Fruit fly (Drosophila melanogaster): ENCODE results near the gene CG31869.

CG31869 gene

dm6 chr2L:10849511-10850191, 48.7 kb upstream of the CG31869 start, which contains the start of gene SmydA-3 (continued):
- TF ChIP-seq bowl (GFP tag; IDR thresholded peaks at IDR 0.05) (no peak), chinmo (GFP tag; IDR thresholded peaks at IDR 0.05; ENCODE audit: partially characterized antibody) (0 out of 4 replicates have a peak, but pooled peaks have one; percentile 24), ranshi (GFP tag; IDR thresholded peaks at IDR 0.05) (no peak), CG11456 (GFP tag; IDR thresholded peaks at IDR 0.05) (no peak), CG8478 (optimal IDR thresholded peaks at IDR 0.05) (no peak), CG2129 (GFP tag; IDR thresholded peaks at IDR 0.05; ENCODE audit: partially characterized antibody) (no peak), Hey (tag; optimal IDR thresholded peaks at IDR 0.05) (no peak), lbe (GFP tag; optimal IDR thresholded peaks at IDR 0.05) (no peak), gro (GFP tag; optimal IDR thresholded peaks at IDR 0.05) (no peak), twi (tag; optimal IDR thresholded peaks at IDR 0.05) (no peak), CG13287 (GFP tag; IDR thresholded peaks at IDR 0.05; ENCODE audit: partially characterized antibody) (no peak), Mrtf (GFP tag; IDR thresholded peaks at IDR 0.05) (no peak), lilli (GFP tag; optimal IDR thresholded peaks at IDR 0.05) (peak; percentile 8), Dip3 (GFP tag; optimal IDR thresholded peaks at IDR 0.05) (no peak), row (GFP tag; IDR thresholded peaks at IDR 0.05) (peak; percentile 13; the same call in 1 of the 3 replicates), BtbVII (GFP tag; optimal IDR thresholded peaks at IDR 0.05) (peak; percentile 26), tna (GFP tag; IDR thresholded peaks at IDR 0.05; ENCODE audit: partially characterized antibody) (no peak), CG13123 (GFP tag; optimal IDR thresholded peaks at IDR 0.05) (no peak), sr (GFP tag; IDR thresholded peaks at IDR 0.05) (no peak), H15 (GFP tag; IDR thresholded peaks at IDR 0.05) (no peak), knrl (GFP tag; IDR thresholded peaks at IDR 0.05; ENCODE audit: partially characterized antibody) (no peak), CG8765 (GFP tag; IDR thresholded peaks at IDR 0.05) (no peak), CG9876 (GFP tag; optimal IDR thresholded peaks at IDR 0.05) (no peak), sna (GFP tag; IDR thresholded peaks at IDR 0.05; ENCODE audit: partially characterized antibody) (no peak), emc (GFP tag; optimal IDR thresholded peaks at IDR 0.05) (no peak), Sry-δ (GFP tag; optimal IDR thresholded peaks at IDR 0.05) (no peak), D19A (tag; optimal IDR thresholded peaks at IDR 0.05) (no peak), Ptx1 (GFP tag; IDR thresholded peaks at IDR 0.05) (peak; percentile 20; the same call in 1 of the 2 replicates), Sry-β (GFP tag; optimal IDR thresholded peaks at IDR 0.05) (no peak), CG2889 (GFP tag; IDR thresholded peaks at IDR 0.05) (no peak), lmd (GFP tag; IDR thresholded peaks at IDR 0.05) (0 out of 2 replicates have a peak, but pooled peaks have one; percentile 27), trem (tag; optimal IDR thresholded peaks at IDR 0.05) (no peak), zen2 (GFP tag; IDR thresholded peaks at IDR 0.05; ENCODE audit: partially characterized antibody) (no peak), nerfin-2 (GFP tag; IDR thresholded peaks at IDR 0.05; ENCODE audit: partially characterized antibody) (no peak), CG14667 (GFP tag; IDR thresholded peaks at IDR 0.05) (no peak), CG6175 (GFP tag; IDR thresholded peaks at IDR 0.05) (no peak), fd102C (GFP tag; optimal IDR thresholded peaks at IDR 0.05) (no peak), toy (GFP tag; IDR thresholded peaks at IDR 0.05) (no peak), CG4404 (GFP tag; IDR thresholded peaks at IDR 0.05) (no peak), CG10543 (GFP tag; optimal IDR thresholded peaks at IDR 0.05) (peak; percentile 25), cwo (GFP tag; optimal IDR thresholded peaks at IDR 0.05) (no peak), CG4424 (GFP tag; optimal IDR thresholded peaks at IDR 0.05) (peak; percentile 35), Hmr (GFP tag; optimal IDR thresholded peaks at IDR 0.05) (no peak), CG6683 (GFP tag; optimal IDR thresholded peaks at IDR 0.05) (no peak), CG15011 (GFP tag; optimal IDR thresholded peaks at IDR 0.05) (no peak), Trl (optimal IDR thresholded peaks at IDR 0.05) (no peak), Trl (GFP tag; optimal IDR thresholded peaks at IDR 0.05) (no peak), Abd-B (GFP tag; optimal IDR thresholded peaks at IDR 0.05) (no peak), lola (GFP tag; optimal IDR thresholded peaks at IDR 0.05) (no peak), ash1 (GFP tag; optimal IDR thresholded peaks at IDR 0.05) (no peak), Tbp (GFP tag; optimal IDR thresholded peaks at IDR 0.05) (no peak)
